Worm (Caenorhabditis elegans) whole organism, young adult: ENCODE measurements around the gene npr-20.

Experiments used
- B0035.1 ChIP-seq: sonication (generic microtip); optimal IDR thresholded peaks from 2 replicates; lab custom pipeline; 2016; ENCODE audit warnings: missing genetic modification characterization, mild to moderate bottlenecking, missing compliant biosample characterization, missing genotype, missing genetic modification reagents
- B0261.1 ChIP-seq: sonication (generic microtip); optimal IDR thresholded peaks from 2 replicates; lab custom pipeline; 2016; ENCODE audit warnings: mild to moderate bottlenecking, missing genetic modification characterization, moderate library complexity, missing compliant biosample characterization
- C06A6.2 ChIP-seq: fragments of 200-800 bp; sonication (Bioruptor generic); conservative IDR thresholded peaks from 2 replicates; pipeline ENCODE4 v1.3.6; 2022; ENCODE audit warnings: missing genetic modification characterization, missing compliant biosample characterization
- F33H1.4 ChIP-seq: fragments of 200-800 bp; sonication (Bioruptor generic); IDR thresholded peaks from 2 replicates; pipeline ENCODE4 v1.3.6; 2022; ENCODE audit warnings: missing genetic modification reagents, missing genetic modification characterization, missing compliant biosample characterization
- F37B4.10 ChIP-seq: fragments of 200-800 bp; sonication (Bioruptor generic); IDR thresholded peaks from 2 replicates; pipeline ENCODE4 v1.3.6; 2022; ENCODE audit warnings: missing genetic modification characterization, missing compliant biosample characterization
- F57A8.1 ChIP-seq: fragments of 200-800 bp; sonication (Bioruptor generic); optimal IDR thresholded peaks from 2 replicates; lab custom pipeline; 2018; ENCODE audit warnings: mild to moderate bottlenecking, missing genetic modification characterization, moderate library complexity, missing compliant biosample characterization
- F57C9.4 ChIP-seq: sonication (generic microtip); optimal IDR thresholded peaks from 2 replicates; lab custom pipeline; 2017; ENCODE audit warnings: mild to moderate bottlenecking, missing genetic modification characterization, missing compliant biosample characterization
- Y53G8AR.9 ChIP-seq: fragments of 200-800 bp; sonication (Bioruptor generic); conservative IDR thresholded peaks from 2 replicates; pipeline ENCODE4 v1.3.6; 2022; ENCODE audit warnings: missing genetic modification reagents, missing genetic modification characterization, missing compliant biosample characterization
- Y67H2A.10 ChIP-seq: fragments of 200-800 bp; sonication (Bioruptor generic); conservative IDR thresholded peaks from 2 replicates; pipeline ENCODE4 v1.3.6; 2022; ENCODE audit warnings: missing genetic modification reagents, missing genetic modification characterization, missing compliant biosample characterization
- Y79H2A.3 ChIP-seq: fragments of 200-800 bp; sonication (Bioruptor generic); conservative IDR thresholded peaks from 2 replicates; pipeline ENCODE4 v1.3.6; 2022; ENCODE audit warnings: missing genetic modification reagents, missing genetic modification characterization, missing compliant biosample characterization
- ZK185.1 ChIP-seq: sonication (generic microtip); optimal IDR thresholded peaks from 2 replicates; lab custom pipeline; 2016; ENCODE audit warnings: mild to moderate bottlenecking, missing genetic modification characterization, missing compliant biosample characterization; ENCODE audit not compliant: poor library complexity, severe bottlenecking
- akir-1 ChIP-seq: fragments of 200-800 bp; sonication (Bioruptor generic); optimal IDR thresholded peaks from 2 replicates; lab custom pipeline; 2018; ENCODE audit warnings: mild to moderate bottlenecking, missing genetic modification characterization, moderate library complexity, missing compliant biosample characterization
- aptf-2 ChIP-seq: fragments of 200-800 bp; sonication (Bioruptor generic); conservative IDR thresholded peaks from 2 replicates; pipeline ENCODE4 v1.3.6; 2022; ENCODE audit warnings: missing genetic modification reagents, missing genetic modification characterization, missing compliant biosample characterization
- aptf-3 ChIP-seq: fragments of 200-800 bp; sonication (Bioruptor generic); IDR thresholded peaks from 2 replicates; pipeline ENCODE4 v1.3.6; 2022; ENCODE audit warnings: missing genetic modification characterization, missing compliant biosample characterization
- athp-1 ChIP-seq: sonication (generic microtip); optimal IDR thresholded peaks from 2 replicates; lab custom pipeline; 2017; ENCODE audit warnings: mild to moderate bottlenecking, missing genetic modification characterization, missing compliant biosample characterization
- attf-5 ChIP-seq: fragments of 200-800 bp; sonication (Bioruptor generic); optimal IDR thresholded peaks from 2 replicates; lab custom pipeline; 2018; ENCODE audit warnings: mild to moderate bottlenecking, missing genetic modification characterization, missing compliant biosample characterization
- attf-6 ChIP-seq: fragments of 200-800 bp; sonication (Bioruptor generic); IDR thresholded peaks from 2 replicates; pipeline ENCODE4 v1.3.6; 2022; ENCODE audit warnings: missing genetic modification reagents, missing genetic modification characterization, missing compliant biosample characterization
- bed-1 ChIP-seq: fragments of 200-800 bp; sonication (Bioruptor generic); IDR thresholded peaks from 2 replicates; pipeline ENCODE4 v1.3.6; 2022; ENCODE audit warnings: missing genetic modification reagents, missing genetic modification characterization, missing compliant biosample characterization
- ceh-100 ChIP-seq: fragments of 200-800 bp; sonication (Bioruptor generic); IDR thresholded peaks from 2 replicates; pipeline ENCODE4 v1.3.6; 2022; ENCODE audit warnings: missing genetic modification reagents, missing genetic modification characterization, missing compliant biosample characterization
- ceh-58 ChIP-seq: fragments of 200-800 bp; sonication (Bioruptor generic); IDR thresholded peaks from 2 replicates; pipeline ENCODE4 v1.3.6; 2022; ENCODE audit warnings: missing genetic modification characterization, missing compliant biosample characterization
- ekl-4 ChIP-seq: fragments of 200-800 bp; sonication (Bioruptor generic); IDR thresholded peaks from 2 replicates; pipeline ENCODE4 v1.3.6; 2022; ENCODE audit warnings: missing genetic modification reagents, missing genetic modification characterization, missing compliant biosample characterization
- hlh-12 ChIP-seq: sonication (generic microtip); optimal IDR thresholded peaks from 2 replicates; lab custom pipeline; 2016; ENCODE audit warnings: missing genetic modification characterization, missing compliant biosample characterization
- hmg-1.2 ChIP-seq: fragments of 200-800 bp; sonication (Bioruptor generic); IDR thresholded peaks from 2 replicates; pipeline ENCODE4 v1.3.6; 2022; ENCODE audit warnings: missing genetic modification reagents, missing genetic modification characterization, missing compliant biosample characterization
- hrde-1 ChIP-seq: sonication (generic microtip); optimal IDR thresholded peaks from 2 replicates; lab custom pipeline; 2016; ENCODE audit warnings: missing genetic modification characterization, mild to moderate bottlenecking, missing compliant biosample characterization, moderate library complexity, missing genotype, missing genetic modification reagents, borderline replicate concordance
- lag-1 ChIP-seq: fragments of 200-800 bp; sonication (Bioruptor generic); IDR thresholded peaks from 2 replicates; pipeline ENCODE4 v1.3.6; 2022; ENCODE audit warnings: missing genetic modification reagents, missing genetic modification characterization, missing compliant biosample characterization
- let-607 ChIP-seq, 2 experiments: fragments of 200-800 bp in 1 of 2; sonication (Bioruptor generic) in 1 of 2; sonication (generic microtip) in 1 of 2; optimal IDR thresholded peaks; 2 replicates each; lab custom pipeline; 2016 to 2018; ENCODE audit warnings: mild to moderate bottlenecking in 2 of 2, missing compliant biosample characterization in 2 of 2, missing genetic modification characterization in 2 of 2, moderate library complexity in 2 of 2, missing genotype in 1 of 2
- lin-35 ChIP-seq, 3 experiments: fragments of 150-350 bp in 2 of 3; sonication (generic microtip) in 1 of 3; optimal IDR thresholded peaks; 2 replicates each; lab custom pipeline; 2014 to 2018; ENCODE audit warnings: missing biosample characterization in 3 of 3, missing genetic modification characterization in 3 of 3, missing genetic modification reagents in 3 of 3
- lin-40 ChIP-seq: sonication (generic microtip); optimal IDR thresholded peaks from 2 replicates; lab custom pipeline; 2016; ENCODE audit warnings: missing genetic modification characterization, mild to moderate bottlenecking, missing compliant biosample characterization, missing genotype, missing genetic modification reagents
- lir-1 ChIP-seq: fragments of 200-800 bp; sonication (Bioruptor generic); conservative IDR thresholded peaks from 2 replicates; pipeline ENCODE4 v1.3.6; 2022; ENCODE audit warnings: missing genetic modification reagents, missing genetic modification characterization, missing compliant biosample characterization
- madf-6 ChIP-seq: fragments of 200-800 bp; sonication (Bioruptor generic); IDR thresholded peaks from 2 replicates; pipeline ENCODE4 v1.3.6; 2022; ENCODE audit warnings: missing genetic modification reagents, missing genetic modification characterization, missing compliant biosample characterization
- nhr-90 ChIP-seq: sonication (generic microtip); optimal IDR thresholded peaks from 2 replicates; lab custom pipeline; 2016; ENCODE audit warnings: missing genotype, mild to moderate bottlenecking, missing genetic modification characterization, missing compliant biosample characterization
- rec-8 ChIP-seq, 2 experiments: sonication (generic microtip); optimal IDR thresholded peaks; 2 replicates each; lab custom pipeline; 2016; ENCODE audit warnings: mild to moderate bottlenecking in 2 of 2, missing genetic modification characterization in 2 of 2, missing genetic modification reagents in 2 of 2, missing genotype in 2 of 2, missing biosample characterization in 1 of 2, missing compliant biosample characterization in 1 of 2, moderate library complexity in 1 of 2
- rpc-1 ChIP-seq, 2 experiments: fragments of 150-350 bp in 1 of 2; sonication (generic microtip) in 1 of 2; optimal IDR thresholded peaks; 2 replicates each; lab custom pipeline; 2014 to 2018; ENCODE audit warnings: missing biosample characterization in 1 of 2, missing genetic modification characterization in 1 of 2, missing genetic modification reagents in 1 of 2, missing genotype in 1 of 2
- sdz-38 ChIP-seq: sonication (generic microtip); optimal IDR thresholded peaks from 2 replicates; lab custom pipeline; 2016; ENCODE audit warnings: missing genotype, missing genetic modification characterization, missing compliant biosample characterization
- snpc-1.3 ChIP-seq: sonication (generic microtip); optimal IDR thresholded peaks from 2 replicates; lab custom pipeline; 2017; ENCODE audit warnings: missing genetic modification characterization, mild to moderate bottlenecking, missing compliant biosample characterization, antibody characterized with exemption, moderate library complexity, missing genotype, missing genetic modification reagents; ENCODE audit not compliant: insufficient read depth
- tbp1 ChIP-seq: fragments of 200-800 bp; sonication (Bioruptor generic); optimal IDR thresholded peaks from 2 replicates; lab custom pipeline; 2018; ENCODE audit warnings: mild to moderate bottlenecking, missing genetic modification characterization, missing compliant biosample characterization
- tlf-1 ChIP-seq: fragments of 200-800 bp; sonication (Bioruptor generic); optimal IDR thresholded peaks from 2 replicates; lab custom pipeline; 2018; ENCODE audit warnings: mild to moderate bottlenecking, missing genetic modification characterization, missing compliant biosample characterization
- unc-62 ChIP-seq: fragments of 150-350 bp; optimal IDR thresholded peaks from 2 replicates; lab custom pipeline; 2014; ENCODE audit warnings: missing biosample characterization, missing genetic modification reagents, missing genetic modification characterization
- xnd-1 ChIP-seq: sonication (generic microtip); optimal IDR thresholded peaks from 2 replicates; lab custom pipeline; 2016; ENCODE audit warnings: missing genotype, missing genetic modification reagents, missing genetic modification characterization, missing compliant biosample characterization
- zim-3 ChIP-seq: sonication (generic microtip); optimal IDR thresholded peaks from 2 replicates; lab custom pipeline; 2017; ENCODE audit warnings: mild to moderate bottlenecking, missing genetic modification characterization, moderate library complexity, missing compliant biosample characterization
- ztf-25 ChIP-seq: fragments of 200-800 bp; sonication (Bioruptor generic); IDR thresholded peaks from 2 replicates; pipeline ENCODE4 v1.3.6; 2022; ENCODE audit warnings: missing genetic modification reagents, missing genetic modification characterization, missing compliant biosample characterization
- ztf-26 ChIP-seq: sonication (generic microtip); optimal IDR thresholded peaks from 2 replicates; lab custom pipeline; 2017; ENCODE audit warnings: missing genetic modification characterization, missing compliant biosample characterization
- ztf-3 ChIP-seq: fragments of 200-800 bp; sonication (Bioruptor generic); optimal IDR thresholded peaks from 2 replicates; lab custom pipeline; 2018; ENCODE audit warnings: mild to moderate bottlenecking, missing genetic modification characterization, missing compliant biosample characterization

Gene npr-20

ce11 chrII:8821140-8821595 lies 43.8 kb downstream of the npr-20 start, which contains the start of gene F46C5.1:
Gene F46C5.1, minus strand, starts transcription at chrII:8821190.
- no peak for TF ChIP-seq madf-6 (GFP tag; lab: Robert Waterston, UW)
- TF ChIP-seq snpc-1.3 (tag; lab: Kevin White, UChicago) = no peak
- peak; percentile 26; the same call in 1 of the 2 replicates for TF ChIP-seq hmg-1.2 (GFP tag; lab: Robert Waterston, UW)
- no peak for TF ChIP-seq zim-3 (tag; lab: Kevin White, UChicago)
- TF ChIP-seq sdz-38 = no peak

ce11 chrII:8820126-8820972 lies 44.6 kb downstream of the npr-20 start:
- TF ChIP-seq nhr-90 (tag; lab: Kevin White, UChicago) (no peak), hlh-12 (tag; lab: Kevin White, UChicago) (no peak), lag-1 (GFP tag; lab: Robert Waterston, UW) (no peak), ztf-26 (peak; percentile 85), attf-6 (GFP tag; lab: Robert Waterston, UW) (no peak), lin-40 (tag; lab: Kevin White, UChicago) (peak; percentile 3), ztf-3 (GFP tag; lab: Kevin White, UChicago) (no peak), attf-5 (GFP tag; lab: Kevin White, UChicago) (no peak), ztf-25 (GFP tag; lab: Robert Waterston, UW) (0 out of 2 replicates have a peak, but pooled peaks have one; percentile 26), akir-1 (GFP tag; lab: Kevin White, UChicago) (no peak), Y79H2A.3 (no peak), aptf-3 (GFP tag; lab: Robert Waterston, UW) (no peak), F33H1.4 (GFP tag; lab: Robert Waterston, UW) (no peak), rpc-1 (optimal IDR thresholded peaks at IDR 0.05; lab: Kevin White, UChicago) (no peak), rpc-1 (tag; optimal IDR thresholded peaks at IDR 0.05; lab: Kevin White, UChicago) (no peak), rec-8 (tag; optimal IDR thresholded peaks at IDR 0.05; lab: Kevin White, UChicago) (no peak), B0261.1 (tag; lab: Kevin White, UChicago) (no peak), aptf-2 (GFP tag; lab: Robert Waterston, UW) (0 out of 2 replicates have a peak, but pooled peaks have one; percentile 21), ZK185.1 (tag; lab: Kevin White, UChicago) (peak; percentile 34), ekl-4 (no peak), F57C9.4 (tag; lab: Kevin White, UChicago) (no peak), C06A6.2 (GFP tag; lab: Robert Waterston, UW) (no peak), athp-1 (no peak), unc-62 (GFP tag; lab: Kevin White, UChicago) (no peak), ceh-100 (no peak), lin-35 (GFP tag; optimal IDR thresholded peaks at IDR 0.05; lab: Kevin White, UChicago) (peak in 1 of 3 experiments; percentile 20), hrde-1 (tag; lab: Kevin White, UChicago) (no peak), ceh-58 (GFP tag; lab: Robert Waterston, UW) (no peak), B0035.1 (tag; lab: Kevin White, UChicago) (no peak), F37B4.10 (GFP tag; lab: Robert Waterston, UW) (0 out of 2 replicates have a peak, but pooled peaks have one; percentile 55), Y53G8AR.9 (GFP tag; lab: Robert Waterston, UW) (no peak), sdz-38 (no peak), bed-1 (GFP tag; lab: Robert Waterston, UW) (no peak), let-607 (tag; optimal IDR thresholded peaks at IDR 0.05; lab: Kevin White, UChicago) (no peak), tlf-1 (GFP tag; lab: Kevin White, UChicago) (no peak), lir-1 (GFP tag; lab: Robert Waterston, UW) (no peak), tbp1 (GFP tag; lab: Kevin White, UChicago) (no peak), xnd-1 (tag; lab: Kevin White, UChicago) (no peak), hmg-1.2 (GFP tag; lab: Robert Waterston, UW) (no peak), Y67H2A.10 (no peak), F57A8.1 (GFP tag; lab: Kevin White, UChicago) (no peak)
